Fruit fly (Drosophila melanogaster) whole organism, prepupa: Measurements from ENCODE around the gene Saysd1.

Experiments
- CG10631 ChIP-seq: fragments of 200-800 bp; sonication (Bioruptor generic); optimal IDR thresholded peaks from 2 replicates; lab custom pipeline; 2016; ENCODE audit warnings: missing biosample characterization, missing genetic modification characterization
- CG11902 ChIP-seq: fragments of 200-800 bp; sonication (Bioruptor generic); optimal IDR thresholded peaks from 3 replicates; lab custom pipeline; 2016; ENCODE audit warnings: missing biosample characterization, missing genetic modification characterization
- CG15336 ChIP-seq: fragments of 200-800 bp; sonication (Bioruptor generic); IDR thresholded peaks from 2 replicates; pipeline ENCODE4 v1.3.6; 2022; ENCODE audit warnings: missing biosample characterization, missing genetic modification characterization
- CG1621 ChIP-seq: fragments of 200-800 bp; sonication (Bioruptor generic); optimal IDR thresholded peaks from 3 replicates; lab custom pipeline; 2018; ENCODE audit warnings: missing biosample characterization, mild to moderate bottlenecking, missing genetic modification characterization
- CG16779 ChIP-seq: fragments of 200-800 bp; sonication (Bioruptor generic); optimal IDR thresholded peaks from 3 replicates; lab custom pipeline; 2017; ENCODE audit warnings: missing biosample characterization, mild to moderate bottlenecking, missing genetic modification characterization
- CG3032 ChIP-seq: fragments of 200-800 bp; optimal IDR thresholded peaks from 2 replicates; lab custom pipeline; 2019; ENCODE audit warnings: missing biosample characterization, mild to moderate bottlenecking, missing genetic modification characterization, moderate library complexity
- CG4318 ChIP-seq: fragments of 200-800 bp; sonication (Bioruptor generic); optimal IDR thresholded peaks from 3 replicates; lab custom pipeline; 2017; ENCODE audit warnings: missing biosample characterization, mild to moderate bottlenecking, missing genetic modification characterization
- CG6163 ChIP-seq: fragments of 200-800 bp; sonication (Bioruptor generic); IDR thresholded peaks from 3 replicates; pipeline ENCODE4 v1.3.6; 2022; ENCODE audit warnings: missing biosample characterization, missing genetic modification characterization
- CG6854 ChIP-seq: fragments of 200-800 bp; sonication (Bioruptor generic); optimal IDR thresholded peaks from 2 replicates; lab custom pipeline; 2017; ENCODE audit warnings: missing biosample characterization, mild to moderate bottlenecking, missing genetic modification characterization
- CG7368 ChIP-seq: fragments of 200-800 bp; sonication (Bioruptor generic); optimal IDR thresholded peaks from 3 replicates; lab custom pipeline; 2016; ENCODE audit warnings: missing biosample characterization, missing genetic modification characterization
- CG8119 ChIP-seq: fragments of 200-800 bp; sonication (Bioruptor generic); IDR thresholded peaks from 3 replicates; pipeline ENCODE4 v1.3.6; 2022; ENCODE audit warnings: missing biosample characterization, missing genetic modification characterization
- CG8319 ChIP-seq: fragments of 200-800 bp; sonication (Bioruptor generic); optimal IDR thresholded peaks from 3 replicates; lab custom pipeline; 2016; ENCODE audit warnings: missing biosample characterization, missing genetic modification characterization
- CG8632 ChIP-seq: fragments of 200-800 bp; sonication (Bioruptor generic); optimal IDR thresholded peaks from 3 replicates; lab custom pipeline; 2016; ENCODE audit warnings: missing biosample characterization, missing genetic modification characterization
- Eip75B ChIP-seq: fragments of 200-800 bp; sonication (Bioruptor generic); optimal IDR thresholded peaks from 3 replicates; lab custom pipeline; 2016; ENCODE audit warnings: missing biosample characterization, missing genetic modification characterization
- Eip78C ChIP-seq: fragments of 200-800 bp; sonication (Bioruptor generic); peaks from one replicate; lab custom pipeline; 2016; ENCODE audit warnings: missing biosample characterization, missing genetic modification characterization
- Gug ChIP-seq: fragments of 200-800 bp; sonication (Bioruptor generic); IDR thresholded peaks from 2 replicates; pipeline ENCODE4 v1.3.6; 2022; ENCODE audit warnings: missing biosample characterization, missing genetic modification characterization
- Hr38 ChIP-seq: sonication (Bioruptor generic); optimal IDR thresholded peaks from 2 replicates; lab custom pipeline; 2016; ENCODE audit warnings: missing biosample characterization, missing genetic modification characterization
- OdsH ChIP-seq: fragments of 200-800 bp; sonication (Bioruptor generic); optimal IDR thresholded peaks from 3 replicates; lab custom pipeline; 2016; ENCODE audit warnings: missing biosample characterization, missing genetic modification characterization
- Smox ChIP-seq: fragments of 200-800 bp; sonication (Bioruptor generic); optimal IDR thresholded peaks from 3 replicates; lab custom pipeline; 2016; ENCODE audit warnings: missing biosample characterization, missing genetic modification characterization
- Sox102F ChIP-seq: fragments of 200-800 bp; sonication (Bioruptor generic); optimal IDR thresholded peaks from 2 replicates; lab custom pipeline; 2016; ENCODE audit warnings: missing biosample characterization, mild to moderate bottlenecking, missing genetic modification characterization
- Sox15 ChIP-seq: fragments of 200-800 bp; sonication (Bioruptor generic); optimal IDR thresholded peaks from 3 replicates; lab custom pipeline; 2016; ENCODE audit warnings: missing biosample characterization, missing genetic modification characterization
- cyc ChIP-seq: fragments of 200-800 bp; sonication (Bioruptor generic); optimal IDR thresholded peaks from 3 replicates; lab custom pipeline; 2016; ENCODE audit warnings: missing biosample characterization, missing genetic modification characterization
- dac ChIP-seq: fragments of 200-800 bp; sonication (Bioruptor generic); optimal IDR thresholded peaks from 2 replicates; lab custom pipeline; 2017; ENCODE audit warnings: missing biosample characterization, mild to moderate bottlenecking, missing genetic modification characterization
- eg ChIP-seq: fragments of 200-800 bp; sonication (Bioruptor generic); IDR thresholded peaks from 3 replicates; pipeline ENCODE4 v1.3.6; 2022; ENCODE audit warnings: missing biosample characterization, missing genetic modification characterization
- fd59A ChIP-seq: fragments of 200-800 bp; sonication (Bioruptor generic); optimal IDR thresholded peaks from 2 replicates; lab custom pipeline; 2017; ENCODE audit warnings: missing biosample characterization, mild to moderate bottlenecking, missing genetic modification characterization, missing genetic modification reagents
- fd85E ChIP-seq: fragments of 200-800 bp; sonication (Bioruptor generic); optimal IDR thresholded peaks from 3 replicates; lab custom pipeline; 2016; ENCODE audit warnings: missing biosample characterization, missing genetic modification characterization
- fkh ChIP-seq: fragments of 200-800 bp; sonication (Bioruptor generic); optimal IDR thresholded peaks from 3 replicates; lab custom pipeline; 2017; ENCODE audit warnings: missing biosample characterization, mild to moderate bottlenecking, missing genetic modification characterization, moderate library complexity
- net ChIP-seq: fragments of 200-800 bp; sonication (Bioruptor generic); optimal IDR thresholded peaks from 3 replicates; lab custom pipeline; 2016; ENCODE audit warnings: missing biosample characterization, missing genetic modification characterization
- pdm3 ChIP-seq: fragments of 200-800 bp; sonication (Bioruptor generic); optimal IDR thresholded peaks from 3 replicates; lab custom pipeline; 2016; ENCODE audit warnings: missing biosample characterization, missing genetic modification characterization
- salr ChIP-seq, 2 experiments: fragments of 200-800 bp; sonication (Bioruptor generic); optimal IDR thresholded peaks; 3 replicates each; lab custom pipeline; 2016 to 2018; ENCODE audit warnings: missing biosample characterization in 2 of 2, missing genetic modification characterization in 2 of 2, mild to moderate bottlenecking in 1 of 2
- spab ChIP-seq: fragments of 200-800 bp; sonication (Bioruptor generic); optimal IDR thresholded peaks from 2 replicates; lab custom pipeline; 2017; ENCODE audit warnings: missing biosample characterization, mild to moderate bottlenecking, missing genetic modification characterization, missing genetic modification reagents
- ss ChIP-seq, 2 experiments: fragments of 200-800 bp; sonication (Bioruptor generic); optimal IDR thresholded peaks; 2 replicates in 1 of 2; 3 replicates in 1 of 2; lab custom pipeline; 2017 to 2018; ENCODE audit warnings: mild to moderate bottlenecking in 2 of 2, missing biosample characterization in 2 of 2, missing genetic modification characterization in 2 of 2, moderate library complexity in 1 of 2
- topi ChIP-seq: fragments of 200-800 bp; sonication (Bioruptor generic); optimal IDR thresholded peaks from 3 replicates; lab custom pipeline; 2016; ENCODE audit warnings: missing biosample characterization, missing genetic modification characterization
- vri ChIP-seq: fragments of 200-800 bp; sonication (Bioruptor generic); optimal IDR thresholded peaks from 3 replicates; lab custom pipeline; 2016; ENCODE audit warnings: missing biosample characterization, mild to moderate bottlenecking, missing genetic modification characterization

Saysd1 gene

dm6 chr3R:25232271-25232989, 17.4 kb upstream of the Saysd1 start, which contains the start of gene Cad96Cb (continued):
- peak; percentile 80 for TF ChIP-seq CG7368 (GFP tag; lab: Kevin White, UChicago)
- TF ChIP-seq CG1621, result peak; percentile 71
- TF ChIP-seq CG16779, result peak; percentile 92
- peak; percentile 95 for TF ChIP-seq CG4318 (GFP tag; lab: Kevin White, UChicago)
- TF ChIP-seq Smox, result peak; percentile 91
- TF ChIP-seq topi, result peak; percentile 95
- TF ChIP-seq net, result peak; percentile 94
- peak; percentile 90 for TF ChIP-seq CG3032 (tag; lab: Kevin White, UChicago)
- peak; percentile 92 for TF ChIP-seq pdm3 (GFP tag; lab: Kevin White, UChicago)
- TF ChIP-seq OdsH, result peak; percentile 93

DNA sequence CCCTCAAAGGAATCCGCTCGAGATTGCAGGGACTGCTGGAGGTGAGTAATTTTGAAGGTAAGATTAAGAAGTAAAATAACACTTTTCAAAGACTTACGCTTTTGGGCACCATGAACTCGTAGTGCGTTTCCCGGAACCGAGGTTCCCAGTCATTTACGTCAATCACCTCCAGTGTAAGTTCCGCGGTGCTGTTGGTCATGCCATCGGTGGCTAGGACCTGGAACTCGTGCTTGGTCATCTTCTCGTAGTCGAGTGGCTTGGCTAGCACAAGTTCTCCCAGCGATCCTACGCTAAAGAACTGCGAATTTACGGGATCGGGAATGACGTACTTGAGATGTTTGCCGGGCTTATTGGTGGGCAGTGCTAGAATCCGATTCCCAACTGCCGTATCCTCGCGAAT, 10.5 kb upstream of the Saysd1 start:
- TF ChIP-seq vri (no peak), dac (no peak), Sox102F (GFP tag; lab: Kevin White, UChicago) (no peak), spab (GFP tag; lab: Kevin White, UChicago) (no peak), CG8319 (GFP tag; lab: Kevin White, UChicago) (no peak), CG15336 (no peak), net (no peak)

- TF ChIP-seq CG10631 (GFP tag; lab: Kevin White, UChicago) (no peak), CG6854 (no peak), CG3032 (tag; lab: Kevin White, UChicago) (no peak), salr (GFP tag; optimal IDR thresholded peaks at IDR 0.05; lab: Kevin White, UChicago) (no peak), fd85E (GFP tag; lab: Kevin White, UChicago) (no peak), Hr38 (GFP tag; lab: Kevin White, UChicago) (no peak), Sox15 (GFP tag; lab: Kevin White, UChicago) (no peak), CG16779 (no peak), Gug (no peak)
Observed at dm6 chr3R:25221203-25221807, 6.3 kb upstream of the Saysd1 start, which contains the start of gene Alg9. Alg9 (plus strand) TSS chr3R:25221589.

dm6 chr3R:25219018-25219417, 4.0 kb upstream of the Saysd1 start, which contains the start of gene CG31103:
CG31103 (plus strand) TSS chr3R:25219318.
- TF ChIP-seq Eip75B (GFP tag; lab: Kevin White, UChicago) (no peak), CG11902 (GFP tag; lab: Kevin White, UChicago) (no peak), OdsH (no peak), spab (GFP tag; lab: Kevin White, UChicago) (no peak), ss (GFP tag; optimal IDR thresholded peaks at IDR 0.05; lab: Kevin White, UChicago) (no peak), CG6854 (no peak), CG8632 (GFP tag; lab: Kevin White, UChicago) (no peak), Eip78C (GFP tag; lab: Kevin White, UChicago) (no peak), Smox (no peak), fd59A (GFP tag; lab: Kevin White, UChicago) (no peak), vri (no peak), eg (GFP tag; lab: Robert Waterston, UW) (no peak), CG6163 (GFP tag; lab: Robert Waterston, UW) (no peak), CG8119 (GFP tag; lab: Robert Waterston, UW) (no peak), cyc (GFP tag; lab: Kevin White, UChicago) (no peak), CG16779 (no peak), CG1621 (no peak), fkh (GFP tag; lab: Kevin White, UChicago) (no peak)
